In the genomic region with DNA sequence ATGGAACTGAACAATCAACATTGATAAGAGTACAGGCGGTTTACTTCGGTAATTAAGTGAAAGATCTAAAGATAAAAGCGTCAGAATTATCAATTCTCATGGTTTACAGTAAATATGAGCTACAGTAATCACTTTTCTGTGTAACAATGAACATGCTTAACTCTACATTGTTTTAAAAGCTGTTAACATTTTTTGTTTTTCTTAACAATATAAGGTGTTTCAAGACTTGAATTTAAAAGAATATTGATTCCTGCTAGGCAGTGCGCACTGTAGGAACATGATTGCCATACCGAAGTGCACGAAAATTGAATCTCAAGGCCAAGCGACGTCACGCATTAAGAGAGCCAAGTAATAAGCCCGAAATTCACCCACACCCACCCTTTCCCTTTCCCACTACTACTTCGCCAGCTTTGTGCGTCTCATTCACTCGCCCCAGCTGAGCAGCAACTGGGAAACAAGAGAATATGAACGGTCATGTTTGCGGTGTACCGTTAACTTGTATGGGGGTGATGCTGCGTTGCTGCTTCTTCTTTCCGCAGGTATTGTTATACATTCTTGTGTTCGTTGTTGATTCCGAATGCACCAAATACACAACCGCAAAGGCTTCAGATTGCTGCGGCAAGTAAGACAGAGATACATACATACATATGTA, we compare ENCODE assay signal across 1 fruit fly cellular context.
TF ChIP-seq lines count a peak whose summit lies in the region.

No protein-coding gene starts in this region.

TF ChIP-seq in whole organism, embryonic, 481 proteins besides CTCF, POLR2A, EP300 and RAD21 (continued from another document):
- TF ChIP-seq CG10462 (GFP tag; optimal IDR thresholded peaks at IDR 0.05; lab: Kevin White, UChicago), result no peak
- TF ChIP-seq Sox100B (GFP tag; optimal IDR thresholded peaks at IDR 0.05; lab: Kevin White, UChicago), result no peak
- no peak for TF ChIP-seq sima (GFP tag; optimal IDR thresholded peaks at IDR 0.05; lab: Kevin White, UChicago)
- peak; percentile 14 for TF ChIP-seq trem (tag; optimal IDR thresholded peaks at IDR 0.05; lab: Kevin White, UChicago)
- peak; percentile 52 for TF ChIP-seq corto (GFP tag; optimal IDR thresholded peaks at IDR 0.05; lab: Kevin White, UChicago)
- TF ChIP-seq CG15601 (tag; optimal IDR thresholded peaks at IDR 0.05; lab: Kevin White, UChicago), result no peak
- no peak for TF ChIP-seq Ets65A (GFP tag; lab: Kevin White, UChicago)
- TF ChIP-seq bab2 (GFP tag; optimal IDR thresholded peaks at IDR 0.05; lab: Kevin White, UChicago), result peak; percentile 63
- TF ChIP-seq Mes4 (GFP tag; optimal IDR thresholded peaks at IDR 0.05; lab: Kevin White, UChicago), result no peak
- peak; percentile 76 for TF ChIP-seq Xrp1 (GFP tag; IDR thresholded peaks at IDR 0.05; lab: Robert Waterston, UW)
- TF ChIP-seq MBD-R2 (GFP tag; IDR thresholded peaks at IDR 0.05; lab: Robert Waterston, UW), result no peak; the same call in 1 of the 2 replicates
- 0 out of 2 replicates have a peak, but pooled peaks have one; percentile 11 for TF ChIP-seq CG17612 (GFP tag; IDR thresholded peaks at IDR 0.05; lab: Robert Waterston, UW)
- peak; percentile 49 for TF ChIP-seq Side (GFP tag; optimal IDR thresholded peaks at IDR 0.05; lab: Kevin White, UChicago)
- TF ChIP-seq CG6272 (GFP tag; IDR thresholded peaks at IDR 0.05; lab: Robert Waterston, UW), result no peak
- peak in 1 of 3 experiments; percentile 27 for TF ChIP-seq Stat92E (GFP tag; optimal IDR thresholded peaks at IDR 0.05; lab: Kevin White, UChicago)
- TF ChIP-seq CG14050 (GFP tag; IDR thresholded peaks at IDR 0.05; lab: Robert Waterston, UW), result no peak; the same call in 2 of the 3 replicates
- no peak for TF ChIP-seq CG3407 (GFP tag; optimal IDR thresholded peaks at IDR 0.05; lab: Kevin White, UChicago)
- peak; percentile 60 for TF ChIP-seq CG9817 (tag; optimal IDR thresholded peaks at IDR 0.05; lab: Kevin White, UChicago)
- no peak for TF ChIP-seq CG11560 (tag; IDR thresholded peaks at IDR 0.05; lab: Robert Waterston, UW)
- no peak; the same call in 2 of the 3 replicates for TF ChIP-seq Mrtf (GFP tag; IDR thresholded peaks at IDR 0.05; lab: Robert Waterston, UW)
- TF ChIP-seq Taf1 (GFP tag; IDR thresholded peaks at IDR 0.05; lab: Robert Waterston, UW), result peak; percentile 64; the same call in 1 of the 2 replicates
- peak; percentile 34 for TF ChIP-seq CG16815 (GFP tag; optimal IDR thresholded peaks at IDR 0.05; lab: Kevin White, UChicago)
- peak; percentile 66 for TF ChIP-seq CG18262 (tag; optimal IDR thresholded peaks at IDR 0.05; lab: Kevin White, UChicago)
- no peak for TF ChIP-seq trh (GFP tag; optimal IDR thresholded peaks at IDR 0.05; lab: Kevin White, UChicago)
- peak; percentile 20 for TF ChIP-seq nau (GFP tag; optimal IDR thresholded peaks at IDR 0.05; lab: Kevin White, UChicago)
- peak; percentile 24 for TF ChIP-seq CG7928 (GFP tag; optimal IDR thresholded peaks at IDR 0.05; lab: Kevin White, UChicago)
- TF ChIP-seq CG5953 (GFP tag; IDR thresholded peaks at IDR 0.05; lab: Robert Waterston, UW), result 0 out of 2 replicates have a peak, but pooled peaks have one; percentile 33
- TF ChIP-seq GATAe (GFP tag; conservative IDR thresholded peaks at IDR 0.05; lab: Robert Waterston, UW), result no peak
- peak; percentile 68 for TF ChIP-seq CG17328 (GFP tag; IDR thresholded peaks at IDR 0.05; lab: Robert Waterston, UW)
- TF ChIP-seq disco-r (GFP tag; optimal IDR thresholded peaks at IDR 0.05; lab: Kevin White, UChicago), result no peak
- TF ChIP-seq tx (GFP tag; optimal IDR thresholded peaks at IDR 0.05; lab: Kevin White, UChicago), result peak; percentile 30
- peak; percentile 12 for TF ChIP-seq CG10654 (GFP tag; optimal IDR thresholded peaks at IDR 0.05; lab: Kevin White, UChicago)
- TF ChIP-seq D19B (GFP tag; optimal IDR thresholded peaks at IDR 0.05; lab: Kevin White, UChicago), result peak; percentile 51
- peak; percentile 49 for TF ChIP-seq az2 (GFP tag; optimal IDR thresholded peaks at IDR 0.05; lab: Kevin White, UChicago)
- peak; percentile 32 for TF ChIP-seq Hr3 (GFP tag; optimal IDR thresholded peaks at IDR 0.05; lab: Kevin White, UChicago)
- TF ChIP-seq unpg (GFP tag; optimal IDR thresholded peaks at IDR 0.05; lab: Kevin White, UChicago), result peak; percentile 64
- TF ChIP-seq MTF-1 (GFP tag; optimal IDR thresholded peaks at IDR 0.05; lab: Kevin White, UChicago; ENCODE audit: borderline replicate concordance), result no peak
- TF ChIP-seq E2f1 (GFP tag; IDR thresholded peaks at IDR 0.05; lab: Robert Waterston, UW), result peak; percentile 66; the same call in 1 of the 2 replicates
- no peak for TF ChIP-seq Eip74EF (GFP tag; optimal IDR thresholded peaks at IDR 0.05; lab: Kevin White, UChicago)
- no peak for TF ChIP-seq CG18764 (GFP tag; optimal IDR thresholded peaks at IDR 0.05; lab: Kevin White, UChicago)
- TF ChIP-seq so (GFP tag; IDR thresholded peaks at IDR 0.05; lab: Robert Waterston, UW), result peak; percentile 67; the same call in 2 of the 3 replicates
- peak; percentile 60 for TF ChIP-seq vvl (GFP tag; IDR thresholded peaks at IDR 0.05; lab: Robert Waterston, UW)
- no peak for TF ChIP-seq CG9876 (GFP tag; optimal IDR thresholded peaks at IDR 0.05; lab: Kevin White, UChicago)
- peak; percentile 44; the same call in 1 of the 2 replicates for TF ChIP-seq Rx (GFP tag; IDR thresholded peaks at IDR 0.05; lab: Robert Waterston, UW)
- no peak for TF ChIP-seq CG1647 (GFP tag; optimal IDR thresholded peaks at IDR 0.05; lab: Kevin White, UChicago)
- TF ChIP-seq CG2199 (GFP tag; IDR thresholded peaks at IDR 0.05; lab: Robert Waterston, UW), result peak; percentile 49; the same call in 1 of the 3 replicates
- no peak for TF ChIP-seq CG3838 (GFP tag; optimal IDR thresholded peaks at IDR 0.05; lab: Kevin White, UChicago)
- no peak for TF ChIP-seq vnd (GFP tag; IDR thresholded peaks at IDR 0.05; lab: Robert Waterston, UW; ENCODE audit: partially characterized antibody)
- TF ChIP-seq emc (GFP tag; optimal IDR thresholded peaks at IDR 0.05; lab: Kevin White, UChicago), result peak; percentile 35
- TF ChIP-seq ttk (GFP tag; IDR thresholded peaks at IDR 0.05; lab: Robert Waterston, UW), result peak; percentile 70; the same call in 1 of the 2 replicates
- peak; percentile 89 for TF ChIP-seq sens (GFP tag; lab: Kevin White, UChicago)
- peak; percentile 33 to 50 for TF ChIP-seq Pdp1 (GFP tag; optimal IDR thresholded peaks at IDR 0.05; lab: Kevin White, UChicago)
- TF ChIP-seq wor (GFP tag; IDR thresholded peaks at IDR 0.05; lab: Robert Waterston, UW), result 0 out of 2 replicates have a peak, but pooled peaks have one; percentile 14
- TF ChIP-seq sr (GFP tag; IDR thresholded peaks at IDR 0.05; lab: Robert Waterston, UW), result no peak
- peak; percentile 37 for TF ChIP-seq gsb-n (tag; optimal IDR thresholded peaks at IDR 0.05; lab: Kevin White, UChicago)
- TF ChIP-seq kni (GFP tag; optimal IDR thresholded peaks at IDR 0.05; lab: Kevin White, UChicago), result no peak
- no peak for TF ChIP-seq Opbp (GFP tag; IDR thresholded peaks at IDR 0.05; lab: Robert Waterston, UW; ENCODE audit: partially characterized antibody)
- TF ChIP-seq Spps (tag; optimal IDR thresholded peaks at IDR 0.05; lab: Kevin White, UChicago), result no peak
- TF ChIP-seq CG31365 (tag; optimal IDR thresholded peaks at IDR 0.05; lab: Kevin White, UChicago), result no peak
- TF ChIP-seq CG1233 (GFP tag; optimal IDR thresholded peaks at IDR 0.05; lab: Kevin White, UChicago), result no peak
- peak; percentile 85 for TF ChIP-seq CG2120 (GFP tag; optimal IDR thresholded peaks at IDR 0.05; lab: Kevin White, UChicago)
- TF ChIP-seq eyg (GFP tag; optimal IDR thresholded peaks at IDR 0.05; lab: Kevin White, UChicago), result peak; percentile 42
- TF ChIP-seq CG11247 (GFP tag; IDR thresholded peaks at IDR 0.05; lab: Robert Waterston, UW), result peak; percentile 54; the same call in 1 of the 2 replicates
- TF ChIP-seq CG1792 (GFP tag; optimal IDR thresholded peaks at IDR 0.05; lab: Kevin White, UChicago), result peak; percentile 17
- peak; percentile 64 for TF ChIP-seq Hmr (GFP tag; optimal IDR thresholded peaks at IDR 0.05; lab: Kevin White, UChicago)
- no peak for TF ChIP-seq CG7745 (tag; optimal IDR thresholded peaks at IDR 0.05; lab: Kevin White, UChicago)
- TF ChIP-seq CG11504 (tag; optimal IDR thresholded peaks at IDR 0.05; lab: Kevin White, UChicago), result peak; percentile 72
- TF ChIP-seq ken (GFP tag; IDR thresholded peaks at IDR 0.05; lab: Robert Waterston, UW), result peak; percentile 60; the same call in 1 of the 3 replicates
- TF ChIP-seq danr (GFP tag; IDR thresholded peaks at IDR 0.05; lab: Robert Waterston, UW), result peak; percentile 58; the same call in 1 of the 2 replicates
- peak; percentile 34 for TF ChIP-seq CG14710 (tag; optimal IDR thresholded peaks at IDR 0.05; lab: Kevin White, UChicago)
- no peak for TF ChIP-seq CG34224 (GFP tag; IDR thresholded peaks at IDR 0.05; lab: Robert Waterston, UW; ENCODE audit: partially characterized antibody)
- peak; percentile 69 for TF ChIP-seq CG3281 (GFP tag; optimal IDR thresholded peaks at IDR 0.05; lab: Kevin White, UChicago)
- no peak for TF ChIP-seq sens-2 (GFP tag; IDR thresholded peaks at IDR 0.05; lab: Robert Waterston, UW)
- peak; percentile 89 for TF ChIP-seq Med (GFP tag; lab: Kevin White, UChicago)
- no peak for TF ChIP-seq br (optimal IDR thresholded peaks at IDR 0.05; lab: Kevin White, UChicago)
- peak; percentile 79 for TF ChIP-seq CG12769 (tag; optimal IDR thresholded peaks at IDR 0.05; lab: Kevin White, UChicago)
- no peak for TF ChIP-seq amos (GFP tag; IDR thresholded peaks at IDR 0.05; lab: Robert Waterston, UW; ENCODE audit: partially characterized antibody)
- TF ChIP-seq Nf-YC (tag; optimal IDR thresholded peaks at IDR 0.05; lab: Kevin White, UChicago), result peak; percentile 20
- no peak for TF ChIP-seq CG4707 (GFP tag; optimal IDR thresholded peaks at IDR 0.05; lab: Kevin White, UChicago)
- peak; percentile 64; the same call in 1 of the 2 replicates for TF ChIP-seq sisA (GFP tag; IDR thresholded peaks at IDR 0.05; lab: Robert Waterston, UW)
- peak; percentile 55; the same call in 1 of the 3 replicates for TF ChIP-seq otp (GFP tag; IDR thresholded peaks at IDR 0.05; lab: Robert Waterston, UW)
- TF ChIP-seq CG11723 (GFP tag; optimal IDR thresholded peaks at IDR 0.05; lab: Kevin White, UChicago), result peak; percentile 16
- TF ChIP-seq Ravus (GFP tag; IDR thresholded peaks at IDR 0.05; lab: Robert Waterston, UW), result no peak; the same call in 1 of the 2 replicates
- no peak for TF ChIP-seq Asciz (GFP tag; optimal IDR thresholded peaks at IDR 0.05; lab: Kevin White, UChicago)
- peak; percentile 17 for TF ChIP-seq pnt (GFP tag; optimal IDR thresholded peaks at IDR 0.05; lab: Kevin White, UChicago)
- TF ChIP-seq Ptx1 (GFP tag; IDR thresholded peaks at IDR 0.05; lab: Robert Waterston, UW), result peak; percentile 72
- peak; percentile 28 for TF ChIP-seq ems (GFP tag; optimal IDR thresholded peaks at IDR 0.05; lab: Kevin White, UChicago)
- no peak for TF ChIP-seq Dref (GFP tag; IDR thresholded peaks at IDR 0.05; lab: Robert Waterston, UW)
- TF ChIP-seq Tbp (GFP tag; optimal IDR thresholded peaks at IDR 0.05; lab: Kevin White, UChicago), result no peak
- no peak for TF ChIP-seq CG16779 (GFP tag; IDR thresholded peaks at IDR 0.05; lab: Robert Waterston, UW)
- TF ChIP-seq NK7.1 (GFP tag; optimal IDR thresholded peaks at IDR 0.05; lab: Kevin White, UChicago), result no peak
- peak; percentile 42 for TF ChIP-seq Dek (tag; optimal IDR thresholded peaks at IDR 0.05; lab: Kevin White, UChicago)
- TF ChIP-seq Lpt (GFP tag; optimal IDR thresholded peaks at IDR 0.05; lab: Kevin White, UChicago), result no peak
- peak; percentile 66 for TF ChIP-seq Xbp1 (GFP tag; optimal IDR thresholded peaks at IDR 0.05; lab: Kevin White, UChicago)
- TF ChIP-seq ase (GFP tag; IDR thresholded peaks at IDR 0.05; lab: Robert Waterston, UW), result peak; percentile 46; the same call in 1 of the 3 replicates
- TF ChIP-seq salm (tag; optimal IDR thresholded peaks at IDR 0.05; lab: Kevin White, UChicago), result no peak
- TF ChIP-seq CG12744 (GFP tag; optimal IDR thresholded peaks at IDR 0.05; lab: Kevin White, UChicago), result no peak
- TF ChIP-seq CG8924 (tag; optimal IDR thresholded peaks at IDR 0.05; lab: Kevin White, UChicago), result peak; percentile 54
- peak; percentile 40 for TF ChIP-seq tio (GFP tag; optimal IDR thresholded peaks at IDR 0.05; lab: Kevin White, UChicago)
- no peak for TF ChIP-seq cas (GFP tag; IDR thresholded peaks at IDR 0.05; lab: Robert Waterston, UW)
- no peak for TF ChIP-seq Elba2 (GFP tag; optimal IDR thresholded peaks at IDR 0.05; lab: Kevin White, UChicago)
- TF ChIP-seq tgo (GFP tag; IDR thresholded peaks at IDR 0.05; lab: Robert Waterston, UW), result peak; percentile 56; the same call in 2 of the 3 replicates
- peak; percentile 65 for TF ChIP-seq CG4820 (GFP tag; optimal IDR thresholded peaks at IDR 0.05; lab: Kevin White, UChicago)
